Worm (Caenorhabditis elegans) whole organism, L1 larva: ENCODE data around the gene cgt-1.

ENCODE experiments used
- C16A3.4 ChIP-seq: fragments of 150-350 bp; optimal IDR thresholded peaks from 2 replicates; lab custom pipeline; 2014; ENCODE audit warnings: missing biosample characterization, missing genetic modification characterization
- F16B12.6 ChIP-seq: fragments of 150-350 bp; optimal IDR thresholded peaks from 2 replicates; lab custom pipeline; 2014; ENCODE audit warnings: missing biosample characterization, missing genetic modification characterization
- alr-1 ChIP-seq: fragments of 200-800 bp; sonication (Bioruptor generic); optimal IDR thresholded peaks from 2 replicates; lab custom pipeline; 2018; ENCODE audit warnings: borderline replicate concordance, mild to moderate bottlenecking, missing genetic modification characterization, missing compliant biosample characterization
- aly-2 ChIP-seq: fragments of 150-350 bp; optimal IDR thresholded peaks from 2 replicates; lab custom pipeline; 2014; ENCODE audit warnings: missing biosample characterization, missing genetic modification characterization
- ceh-63 ChIP-seq: fragments of 200-800 bp; sonication (Bioruptor generic); optimal IDR thresholded peaks from 2 replicates; lab custom pipeline; 2018; ENCODE audit warnings: mild to moderate bottlenecking, missing genetic modification characterization, missing compliant biosample characterization
- ceh-8 ChIP-seq: fragments of 200-800 bp; sonication (Bioruptor generic); optimal IDR thresholded peaks from 2 replicates; lab custom pipeline; 2018; ENCODE audit warnings: mild to moderate bottlenecking, missing genetic modification characterization, moderate library complexity, missing compliant biosample characterization
- ces-1 ChIP-seq: fragments of 150-350 bp; optimal IDR thresholded peaks from 2 replicates; lab custom pipeline; 2014; ENCODE audit warnings: missing biosample characterization, missing genetic modification reagents, missing genetic modification characterization
- dpl-1 ChIP-seq, 3 experiments: fragments of 150-350 bp in 2 of 3; sonication (generic microtip) in 1 of 3; optimal IDR thresholded peaks; 2 replicates each; lab custom pipeline; 2014 to 2017; ENCODE audit warnings: missing biosample characterization in 3 of 3, missing genetic modification characterization in 3 of 3, missing genetic modification reagents in 3 of 3
- egl-13 ChIP-seq: sonication (generic microtip); optimal IDR thresholded peaks from 2 replicates; lab custom pipeline; 2016; ENCODE audit warnings: missing genotype, missing genetic modification reagents, missing genetic modification characterization, missing compliant biosample characterization
- egl-27 ChIP-seq, 2 experiments: fragments of 150-350 bp in 1 of 2; sonication (generic microtip); optimal IDR thresholded peaks; 3 replicates each; lab custom pipeline; 2017 to 2018; ENCODE audit warnings: missing biosample characterization in 2 of 2, missing genetic modification characterization in 2 of 2, missing genetic modification reagents in 2 of 2
- elt-2 ChIP-seq: sonication (generic microtip); optimal IDR thresholded peaks from 2 replicates; lab custom pipeline; 2016; ENCODE audit warnings: missing genetic modification characterization, mild to moderate bottlenecking, inconsistent platforms, missing compliant biosample characterization, missing genetic modification reagents
- ets-5 ChIP-seq: fragments of 200-800 bp; sonication (Bioruptor generic); IDR thresholded peaks from 2 replicates; pipeline ENCODE4 v1.3.6; 2022; ENCODE audit warnings: missing genetic modification characterization, missing compliant biosample characterization
- fkh-4 ChIP-seq: sonication (generic microtip); optimal IDR thresholded peaks from 2 replicates; lab custom pipeline; 2016; ENCODE audit warnings: missing compliant biosample characterization, missing genetic modification characterization, borderline replicate concordance
- fkh-8 ChIP-seq: sonication (generic microtip); optimal IDR thresholded peaks from 2 replicates; lab custom pipeline; 2016; ENCODE audit warnings: mild to moderate bottlenecking, missing genetic modification characterization, missing compliant biosample characterization
- fos-1 ChIP-seq: fragments of 150-350 bp; optimal IDR thresholded peaks from 2 replicates; lab custom pipeline; 2014; ENCODE audit warnings: missing biosample characterization, missing genetic modification characterization
- grh-1 ChIP-seq: fragments of 200-800 bp; sonication (Bioruptor generic); IDR thresholded peaks from 2 replicates; pipeline ENCODE4 v1.3.6; 2022; ENCODE audit warnings: missing genetic modification reagents, missing genetic modification characterization, missing compliant biosample characterization
- hlh-4 ChIP-seq: sonication (generic microtip); optimal IDR thresholded peaks from 2 replicates; lab custom pipeline; 2016; ENCODE audit warnings: mild to moderate bottlenecking, missing genetic modification characterization, missing compliant biosample characterization
- lin-13 ChIP-seq: fragments of 150-350 bp; optimal IDR thresholded peaks from 2 replicates; lab custom pipeline; 2014; ENCODE audit warnings: missing biosample characterization, missing genetic modification reagents, missing genetic modification characterization
- lin-35 ChIP-seq, 2 experiments: fragments of 150-350 bp; optimal IDR thresholded peaks; 2 replicates each; lab custom pipeline; 2014; ENCODE audit warnings: missing biosample characterization in 2 of 2, missing genetic modification characterization in 2 of 2, missing genetic modification reagents in 2 of 2
- mab-9 ChIP-seq: fragments of 200-800 bp; sonication (Bioruptor generic); IDR thresholded peaks from 2 replicates; pipeline ENCODE4 v1.3.6; 2022; ENCODE audit warnings: missing genetic modification reagents, missing genetic modification characterization, missing compliant biosample characterization
- nhr-20 ChIP-seq: sonication (generic microtip); optimal IDR thresholded peaks from 2 replicates; lab custom pipeline; 2016; ENCODE audit warnings: mild to moderate bottlenecking, missing genetic modification characterization, missing compliant biosample characterization
- nhr-237 ChIP-seq: fragments of 150-350 bp; optimal IDR thresholded peaks from 2 replicates; lab custom pipeline; 2014; ENCODE audit warnings: missing biosample characterization, missing genetic modification characterization
- nhr-28 ChIP-seq: fragments of 150-350 bp; optimal IDR thresholded peaks from 2 replicates; lab custom pipeline; 2014; ENCODE audit warnings: missing biosample characterization, missing genetic modification characterization
- nhr-71 ChIP-seq: sonication (generic microtip); optimal IDR thresholded peaks from 2 replicates; lab custom pipeline; 2016; ENCODE audit warnings: mild to moderate bottlenecking, missing genetic modification characterization, moderate library complexity, missing compliant biosample characterization
- nhr-76 ChIP-seq: sonication (generic microtip); optimal IDR thresholded peaks from 2 replicates; lab custom pipeline; 2017; ENCODE audit warnings: missing biosample characterization, missing genetic modification characterization
- nhr-77 ChIP-seq: fragments of 150-350 bp; optimal IDR thresholded peaks from 2 replicates; lab custom pipeline; 2014; ENCODE audit warnings: missing biosample characterization, missing genetic modification characterization
- nhr-85 ChIP-seq: sonication (generic microtip); peaks from one replicate; lab custom pipeline; 2016; ENCODE audit warnings: missing genetic modification characterization, inconsistent platforms, missing compliant biosample characterization
- pag-3 ChIP-seq: sonication (generic microtip); optimal IDR thresholded peaks from 2 replicates; lab custom pipeline; 2017; ENCODE audit warnings: missing genetic modification characterization, mild to moderate bottlenecking, missing compliant biosample characterization, antibody characterized with exemption, borderline replicate concordance; ENCODE audit not compliant: insufficient read depth
- pax-3 ChIP-seq: fragments of 200-800 bp; sonication (Bioruptor generic); optimal IDR thresholded peaks from 2 replicates; lab custom pipeline; 2018; ENCODE audit warnings: mild to moderate bottlenecking, missing genetic modification characterization, moderate library complexity, missing compliant biosample characterization
- rnt-1 ChIP-seq: sonication (generic microtip); optimal IDR thresholded peaks from 2 replicates; lab custom pipeline; 2016; ENCODE audit warnings: mild to moderate bottlenecking, missing genetic modification characterization, moderate library complexity, missing compliant biosample characterization
- snpc-4 ChIP-seq: fragments of 150-350 bp; optimal IDR thresholded peaks from 2 replicates; lab custom pipeline; 2014; ENCODE audit warnings: missing biosample characterization, missing genetic modification characterization
- sox-4 ChIP-seq: sonication (generic microtip); optimal IDR thresholded peaks from 2 replicates; lab custom pipeline; 2016; ENCODE audit warnings: missing genetic modification characterization, missing compliant biosample characterization
- sptf-1 ChIP-seq: fragments of 150-350 bp; optimal IDR thresholded peaks from 2 replicates; lab custom pipeline; 2014; ENCODE audit warnings: missing biosample characterization, missing genetic modification characterization
- swsn-7 ChIP-seq: sonication (generic microtip); optimal IDR thresholded peaks from 2 replicates; lab custom pipeline; 2016; ENCODE audit warnings: missing genetic modification characterization, missing compliant biosample characterization
- tbx-2 ChIP-seq: sonication (generic microtip); optimal IDR thresholded peaks from 2 replicates; lab custom pipeline; 2016; ENCODE audit warnings: missing genetic modification characterization, missing compliant biosample characterization
- unc-30 ChIP-seq: sonication (generic microtip); optimal IDR thresholded peaks from 2 replicates; lab custom pipeline; 2017; ENCODE audit warnings: missing biosample characterization, missing genetic modification characterization
- unc-86 ChIP-seq: sonication (generic microtip); optimal IDR thresholded peaks from 2 replicates; lab custom pipeline; 2016; ENCODE audit warnings: missing genetic modification characterization, missing compliant biosample characterization
- unc-98 ChIP-seq: fragments of 200-800 bp; sonication (Bioruptor generic); IDR thresholded peaks from 2 replicates; pipeline ENCODE4 v1.3.6; 2022; ENCODE audit warnings: missing genetic modification characterization, missing compliant biosample characterization
- xbp-1 ChIP-seq: sonication (generic microtip); optimal IDR thresholded peaks from 2 replicates; lab custom pipeline; 2016; ENCODE audit warnings: missing genetic modification characterization, missing compliant biosample characterization
- zip-4 ChIP-seq: fragments of 200-800 bp; sonication (Bioruptor generic); optimal IDR thresholded peaks from 2 replicates; lab custom pipeline; 2018; ENCODE audit warnings: mild to moderate bottlenecking, missing genetic modification characterization, moderate library complexity, missing compliant biosample characterization
- ztf-11 ChIP-seq, 2 experiments: sonication (generic microtip); optimal IDR thresholded peaks; 2 replicates each; lab custom pipeline; 2016 to 2017; ENCODE audit warnings: missing genetic modification characterization in 2 of 2, missing biosample characterization in 1 of 2, missing compliant biosample characterization in 1 of 2

Gene cgt-1

DNA sequence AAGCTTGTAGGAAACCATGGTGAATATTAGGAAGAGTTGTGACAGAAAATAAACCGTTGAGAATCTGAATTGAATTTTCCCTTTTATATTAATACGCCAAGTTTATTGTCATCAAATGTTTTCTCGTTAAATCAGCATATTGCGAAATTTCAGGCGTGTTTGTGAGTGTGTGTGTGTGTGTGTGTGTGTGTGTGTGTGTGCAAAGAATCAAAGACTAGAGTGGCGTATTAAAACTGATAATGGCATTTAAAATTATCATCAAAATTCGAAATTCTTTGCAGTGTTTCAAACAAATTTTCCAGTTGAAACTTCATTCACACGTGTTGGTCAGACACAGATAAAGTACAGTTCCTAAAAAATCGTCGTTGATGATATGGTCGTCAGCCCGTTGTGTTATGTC is 27.3 kb upstream of the cgt-1 start, which contains the start of gene gst-38:
TSS of gene gst-38 (minus strand) at position 152 of the 400 bp plus-strand sequence.
- TF ChIP-seq zip-4 (GFP tag; lab: Kevin White, UChicago) (no peak), ztf-11 (tag; optimal IDR thresholded peaks at IDR 0.05; lab: Kevin White, UChicago) (no peak), rnt-1 (no peak), nhr-71 (no peak), nhr-77 (tag; lab: Kevin White, UChicago) (no peak), elt-2 (tag; lab: Kevin White, UChicago) (peak; percentile 85)

DNA sequence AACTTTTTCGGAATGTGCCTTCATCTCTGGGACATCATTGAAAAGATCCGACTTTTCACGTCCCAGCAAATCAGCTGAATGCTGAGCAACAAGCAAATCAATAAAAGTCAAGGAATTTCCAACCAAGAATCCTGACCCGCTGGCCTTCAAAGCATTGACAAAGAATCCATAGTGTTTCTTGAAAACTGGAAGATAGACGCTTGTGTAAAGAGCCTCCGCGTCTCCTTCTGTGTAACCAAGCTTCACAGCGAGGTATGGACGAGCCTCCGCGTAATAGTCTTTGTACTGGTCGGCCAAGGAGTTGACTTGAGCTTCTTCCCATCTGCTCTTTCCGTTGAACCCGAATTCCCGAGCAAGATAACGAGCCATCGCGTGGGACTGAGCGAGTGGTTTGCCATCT is 26.7 kb upstream of the cgt-1 start:
- TF ChIP-seq C16A3.4 (no peak), swsn-7 (tag; lab: Kevin White, UChicago) (no peak), ceh-8 (GFP tag; lab: Kevin White, UChicago) (no peak), ztf-11 (tag; optimal IDR thresholded peaks at IDR 0.05; lab: Kevin White, UChicago) (no peak), nhr-20 (no peak), lin-13 (GFP tag; lab: Kevin White, UChicago) (no peak)
- TF ChIP-seq, all 84 proteins: peak for 0

DNA sequence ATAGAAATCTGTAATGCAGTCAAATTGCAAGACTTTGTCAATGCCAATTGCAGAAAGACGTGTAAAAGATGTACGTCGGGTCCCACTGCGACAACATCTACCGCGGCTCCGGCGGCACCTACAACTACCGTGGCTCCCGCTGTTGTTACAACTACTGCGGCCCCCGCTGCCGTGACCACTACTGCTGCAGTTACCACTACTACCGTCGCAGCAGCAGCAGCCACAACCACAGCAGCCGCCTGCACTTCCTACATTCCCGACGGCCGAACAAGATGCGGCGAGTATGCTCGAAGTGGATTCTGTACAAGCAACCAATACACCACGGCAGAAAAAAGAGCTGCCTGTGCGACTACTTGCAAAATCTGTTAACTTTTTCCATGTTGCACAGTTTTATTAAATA is 26.1 kb upstream of the cgt-1 start:
- TF ChIP-seq nhr-28 (tag; lab: Kevin White, UChicago) (no peak), fkh-8 (no peak)

DNA sequence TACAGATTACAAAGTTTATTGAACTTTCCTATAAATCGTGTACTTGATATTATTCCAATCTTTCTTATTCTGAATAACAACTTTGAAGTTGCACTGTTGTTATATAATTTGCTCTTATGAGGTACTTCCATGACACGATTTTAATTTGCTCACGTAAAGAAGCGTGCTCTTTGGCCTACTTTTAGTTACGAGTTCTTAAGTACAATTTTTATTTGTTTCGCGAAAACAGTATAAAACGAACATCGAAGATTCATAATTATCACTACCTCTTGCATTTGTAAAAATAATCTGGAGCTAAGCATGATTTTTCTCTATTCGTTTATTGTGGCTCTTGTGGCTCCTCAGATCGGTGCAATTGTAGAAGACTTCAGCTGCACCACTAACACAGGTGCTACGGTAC is 25.1 kb upstream of the cgt-1 start, which contains the start of gene F35E8.7:
TSS of gene F35E8.7 (plus strand) at position 301 of the 400 bp plus-strand sequence.
- TF ChIP-seq nhr-76 (no peak), mab-9 (GFP tag; lab: Robert Waterston, UW) (no peak), unc-98 (GFP tag; lab: Robert Waterston, UW) (no peak), ces-1 (GFP tag; lab: Kevin White, UChicago) (no peak), ceh-63 (GFP tag; lab: Kevin White, UChicago) (no peak), nhr-77 (tag; lab: Kevin White, UChicago) (no peak), nhr-85 (tag; lab: Kevin White, UChicago) (no peak), unc-86 (no peak), egl-13 (tag; lab: Kevin White, UChicago) (no peak), tbx-2 (tag; lab: Kevin White, UChicago) (no peak), fos-1 (tag; lab: Kevin White, UChicago) (no peak), ets-5 (GFP tag; lab: Robert Waterston, UW) (no peak), F16B12.6 (tag; lab: Kevin White, UChicago) (no peak), nhr-237 (no peak), sptf-1 (tag; lab: Kevin White, UChicago) (no peak), alr-1 (tag; lab: Kevin White, UChicago) (no peak), grh-1 (no peak)

DNA sequence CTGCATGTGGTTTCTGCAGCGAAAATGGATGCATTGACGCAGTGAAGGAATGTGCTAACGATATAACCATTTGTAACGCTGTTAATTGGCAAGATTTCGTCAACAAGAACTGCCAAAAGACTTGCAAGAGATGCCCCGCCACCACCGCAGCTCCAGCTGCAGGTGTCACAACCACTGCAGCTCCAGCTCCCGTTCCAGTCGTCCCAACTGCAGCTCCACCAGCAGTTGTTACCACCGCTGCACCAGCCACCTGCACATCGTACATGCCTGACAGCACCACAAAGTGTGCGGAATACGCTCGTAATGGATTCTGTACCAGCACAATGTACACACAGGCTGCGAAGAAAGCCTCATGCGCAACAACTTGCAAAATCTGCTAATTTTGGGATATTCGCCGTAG is 24.0 kb upstream of the cgt-1 start:
- TF ChIP-seq aly-2 (tag; lab: Kevin White, UChicago) (no peak), hlh-4 (tag; lab: Kevin White, UChicago) (no peak), unc-30 (no peak), nhr-20 (no peak), nhr-237 (no peak), ztf-11 (tag; optimal IDR thresholded peaks at IDR 0.05; lab: Kevin White, UChicago) (no peak), lin-35 (GFP tag; optimal IDR thresholded peaks at IDR 0.05; lab: Kevin White, UChicago) (no peak), ceh-63 (GFP tag; lab: Kevin White, UChicago) (no peak), xbp-1 (no peak), dpl-1 (GFP tag; optimal IDR thresholded peaks at IDR 0.05; lab: Kevin White, UChicago) (no peak), nhr-71 (no peak), snpc-4 (tag; lab: Kevin White, UChicago) (no peak), sox-4 (tag; lab: Kevin White, UChicago) (no peak), pax-3 (tag; lab: Kevin White, UChicago) (no peak), alr-1 (tag; lab: Kevin White, UChicago) (no peak), egl-27 (tag; optimal IDR thresholded peaks at IDR 0.05; lab: Kevin White, UChicago) (no peak), fkh-4 (tag; lab: Kevin White, UChicago) (no peak), elt-2 (tag; lab: Kevin White, UChicago) (no peak), pag-3 (no peak)
